Fruit fly (Drosophila melanogaster) whole organism, prepupa: Measurements from ENCODE around the gene GC2.

Source experiments
- CG3032 ChIP-seq: fragments of 200-800 bp; optimal IDR thresholded peaks from 2 replicates; lab custom pipeline; 2019; ENCODE audit warnings: missing biosample characterization, mild to moderate bottlenecking, missing genetic modification characterization, moderate library complexity
- CG6854 ChIP-seq: fragments of 200-800 bp; sonication (Bioruptor generic); optimal IDR thresholded peaks from 2 replicates; lab custom pipeline; 2017; ENCODE audit warnings: missing biosample characterization, mild to moderate bottlenecking, missing genetic modification characterization
- CG7368 ChIP-seq: fragments of 200-800 bp; sonication (Bioruptor generic); optimal IDR thresholded peaks from 3 replicates; lab custom pipeline; 2016; ENCODE audit warnings: missing biosample characterization, missing genetic modification characterization
- CG8119 ChIP-seq: fragments of 200-800 bp; sonication (Bioruptor generic); IDR thresholded peaks from 3 replicates; pipeline ENCODE4 v1.3.6; 2022; ENCODE audit warnings: missing biosample characterization, missing genetic modification characterization
- CG9139 ChIP-seq: fragments of 200-800 bp; sonication (Bioruptor generic); optimal IDR thresholded peaks from 3 replicates; lab custom pipeline; 2017; ENCODE audit warnings: missing biosample characterization, mild to moderate bottlenecking, missing genetic modification characterization
- Eip75B ChIP-seq: fragments of 200-800 bp; sonication (Bioruptor generic); optimal IDR thresholded peaks from 3 replicates; lab custom pipeline; 2016; ENCODE audit warnings: missing biosample characterization, missing genetic modification characterization
- Hr38 ChIP-seq: sonication (Bioruptor generic); optimal IDR thresholded peaks from 2 replicates; lab custom pipeline; 2016; ENCODE audit warnings: missing biosample characterization, missing genetic modification characterization
- Hr39 ChIP-seq: fragments of 200-800 bp; sonication (Bioruptor generic); optimal IDR thresholded peaks from 2 replicates; lab custom pipeline; 2016; ENCODE audit warnings: missing biosample characterization, missing genetic modification characterization
- Lpt ChIP-seq: fragments of 200-800 bp; sonication (Bioruptor generic); optimal IDR thresholded peaks from 3 replicates; lab custom pipeline; 2016; ENCODE audit warnings: missing biosample characterization, missing genetic modification characterization
- Met ChIP-seq: fragments of 200-800 bp; sonication (Bioruptor generic); optimal IDR thresholded peaks from 3 replicates; lab custom pipeline; 2016; ENCODE audit warnings: missing biosample characterization, missing genetic modification characterization
- OdsH ChIP-seq: fragments of 200-800 bp; sonication (Bioruptor generic); optimal IDR thresholded peaks from 3 replicates; lab custom pipeline; 2016; ENCODE audit warnings: missing biosample characterization, missing genetic modification characterization
- Sox15 ChIP-seq: fragments of 200-800 bp; sonication (Bioruptor generic); optimal IDR thresholded peaks from 3 replicates; lab custom pipeline; 2016; ENCODE audit warnings: missing biosample characterization, missing genetic modification characterization
- dac ChIP-seq: fragments of 200-800 bp; sonication (Bioruptor generic); optimal IDR thresholded peaks from 2 replicates; lab custom pipeline; 2017; ENCODE audit warnings: missing biosample characterization, mild to moderate bottlenecking, missing genetic modification characterization
- fd59A ChIP-seq: fragments of 200-800 bp; sonication (Bioruptor generic); optimal IDR thresholded peaks from 2 replicates; lab custom pipeline; 2017; ENCODE audit warnings: missing biosample characterization, mild to moderate bottlenecking, missing genetic modification characterization, missing genetic modification reagents

The GC2 gene

dm6 chr3R:12020987-12021386 lies 49.5 kb downstream of the GC2 start:
- TF ChIP-seq CG7368 (no peak), CG8119 (GFP tag; lab: Robert Waterston, UW) (no peak), Sox15 (GFP tag; lab: Kevin White, UChicago) (no peak), Hr39 (GFP tag; lab: Kevin White, UChicago) (no peak), CG6854 (GFP tag; lab: Kevin White, UChicago) (no peak), OdsH (GFP tag; lab: Kevin White, UChicago) (no peak), dac (GFP tag; lab: Kevin White, UChicago) (no peak), CG9139 (GFP tag; lab: Kevin White, UChicago) (no peak), CG3032 (tag; lab: Kevin White, UChicago) (no peak), Hr38 (GFP tag; lab: Kevin White, UChicago) (no peak), Met (GFP tag; lab: Kevin White, UChicago) (no peak), fd59A (GFP tag; lab: Kevin White, UChicago) (no peak), Lpt (GFP tag; lab: Kevin White, UChicago) (no peak), Eip75B (GFP tag; lab: Kevin White, UChicago) (no peak)
